Worm (Caenorhabditis elegans) whole organism, L4/young adult: ENCODE measurements around the gene cyp-34A9.

ENCODE experiments used
- W03F9.2 ChIP-seq: fragments of 150-350 bp; optimal IDR thresholded peaks from 2 replicates; lab custom pipeline; 2014; ENCODE audit warnings: missing biosample characterization, missing genetic modification characterization
- dao-5 ChIP-seq: sonication (generic microtip); optimal IDR thresholded peaks from 2 replicates; lab custom pipeline; 2016; ENCODE audit warnings: missing genotype, missing genetic modification characterization, moderate library complexity, missing compliant biosample characterization
- him-1 ChIP-seq: sonication (generic microtip); optimal IDR thresholded peaks from 2 replicates; lab custom pipeline; 2016; ENCODE audit warnings: missing genotype, missing genetic modification reagents, missing genetic modification characterization, missing compliant biosample characterization

DNA sequence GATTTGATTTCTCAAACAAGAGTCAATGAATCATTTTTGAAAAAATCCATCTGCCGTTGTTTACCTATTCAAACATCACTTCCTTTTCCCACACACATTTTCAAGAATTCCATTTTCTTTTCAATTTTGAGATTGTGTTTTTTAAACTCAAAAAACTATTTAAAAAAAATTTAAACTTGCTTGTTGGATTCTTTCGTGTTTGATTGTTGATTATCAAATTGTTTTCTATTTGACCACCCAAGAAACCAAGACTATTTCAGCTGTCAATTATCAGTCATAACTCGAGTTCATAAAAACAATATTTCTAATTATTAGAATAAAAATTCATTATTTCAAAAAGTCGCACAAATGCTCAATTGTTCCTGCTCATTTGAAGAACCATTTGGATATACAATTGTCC is 34.9 kb upstream of the cyp-34A9 start, which contains the start of gene srh-8:
- TF ChIP-seq dao-5 (tag; lab: Kevin White, UChicago) (no peak), him-1 (no peak), W03F9.2 (no peak)
